Fruit fly (Drosophila melanogaster): ENCODE data around the gene Bacc.

DNA sequence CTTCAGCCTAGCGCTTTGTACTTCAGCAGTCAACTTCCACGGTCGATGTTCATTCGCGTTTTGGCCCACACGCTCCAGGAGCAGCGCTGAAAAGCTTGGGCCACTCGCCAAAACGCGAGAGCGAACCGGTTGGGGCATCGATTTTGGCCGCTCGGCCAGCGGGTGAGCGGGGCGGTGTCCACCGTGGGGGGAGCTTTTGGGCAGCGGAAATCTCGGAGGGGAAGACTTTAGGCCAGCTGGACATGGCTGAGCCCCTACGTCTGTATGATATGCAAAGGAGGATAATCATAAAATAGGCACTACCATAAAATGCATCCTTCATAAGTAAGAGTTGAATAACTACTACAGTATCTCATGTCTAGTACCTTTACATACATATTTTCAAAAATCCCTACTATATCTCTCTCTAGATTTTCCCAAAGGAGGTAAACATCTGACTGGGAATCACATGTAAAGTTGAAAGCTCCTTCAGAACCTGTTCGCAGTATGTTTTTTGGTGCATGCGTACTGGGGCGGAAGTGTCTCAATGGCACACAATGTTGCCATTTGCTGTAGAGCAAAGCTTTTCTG, 47.7 kb downstream of the Bacc start, which contains the start of gene Syt1:
- TF ChIP-seq CTCF (optimal IDR thresholded peaks at IDR 0.05) (no peak), CG8478 (optimal IDR thresholded peaks at IDR 0.05) (no peak)
